Worm (Caenorhabditis elegans) whole organism, L4 larva: ENCODE data around the gene col-124.

ENCODE experiments used
- F26F4.8 ChIP-seq: fragments of 200-800 bp; sonication (Bioruptor generic); conservative IDR thresholded peaks from 2 replicates; pipeline ENCODE4 v1.3.6; 2022; ENCODE audit warnings: missing genetic modification characterization, missing compliant biosample characterization
- F49E8.2 ChIP-seq: sonication (generic microtip); optimal IDR thresholded peaks from 2 replicates; lab custom pipeline; 2016; ENCODE audit warnings: missing compliant biosample characterization, mild to moderate bottlenecking, missing genetic modification characterization, borderline replicate concordance
- R02D3.7 ChIP-seq: fragments of 150-350 bp; sonication (generic microtip); optimal IDR thresholded peaks from 3 replicates; lab custom pipeline; 2014; ENCODE audit warnings: missing biosample characterization, missing genetic modification characterization
- T20F7.1 ChIP-seq: fragments of 200-800 bp; sonication (Bioruptor generic); optimal IDR thresholded peaks from 2 replicates; lab custom pipeline; 2018; ENCODE audit warnings: mild to moderate bottlenecking, missing genetic modification characterization, missing compliant biosample characterization
- T26A8.4 ChIP-seq: fragments of 200-800 bp; sonication (Bioruptor generic); IDR thresholded peaks from 2 replicates; pipeline ENCODE4 v1.3.6; 2022; ENCODE audit warnings: missing genetic modification characterization, missing compliant biosample characterization
- aly-2 ChIP-seq: sonication (generic microtip); optimal IDR thresholded peaks from 2 replicates; lab custom pipeline; 2018; ENCODE audit warnings: missing biosample characterization, missing genetic modification characterization
- ceh-44 ChIP-seq: fragments of 200-800 bp; sonication (Bioruptor generic); IDR thresholded peaks from 2 replicates; pipeline ENCODE4 v1.3.6; 2022; ENCODE audit warnings: missing genetic modification reagents, missing genetic modification characterization, missing compliant biosample characterization
- daf-16 ChIP-seq, 3 experiments: sonication (generic microtip); optimal IDR thresholded peaks; 2 replicates each; lab custom pipeline; 2016 to 2017; ENCODE audit warnings: missing genetic modification characterization in 3 of 3, missing genetic modification reagents in 3 of 3, mild to moderate bottlenecking in 2 of 3, missing compliant biosample characterization in 2 of 3, missing biosample characterization in 1 of 3, moderate library complexity in 1 of 3
- daf-8 ChIP-seq: fragments of 200-800 bp; sonication (Bioruptor generic); IDR thresholded peaks from 2 replicates; pipeline ENCODE4 v1.3.6; 2022; ENCODE audit warnings: missing genetic modification characterization, missing compliant biosample characterization
- dmd-6 ChIP-seq: fragments of 200-800 bp; sonication (Bioruptor generic); IDR thresholded peaks from 2 replicates; pipeline ENCODE4 v1.3.6; 2022; ENCODE audit warnings: missing genetic modification reagents, missing genetic modification characterization, missing compliant biosample characterization
- dve-1 ChIP-seq: sonication (generic microtip); optimal IDR thresholded peaks from 2 replicates; lab custom pipeline; 2017; ENCODE audit warnings: antibody characterized with exemption, mild to moderate bottlenecking, missing genetic modification characterization, missing compliant biosample characterization; ENCODE audit not compliant: insufficient read depth
- hlh-11 ChIP-seq: fragments of 200-800 bp; sonication (Bioruptor generic); optimal IDR thresholded peaks from 2 replicates; lab custom pipeline; 2018; ENCODE audit warnings: mild to moderate bottlenecking, missing genetic modification characterization, missing compliant biosample characterization
- hlh-30 ChIP-seq: sonication (generic microtip); optimal IDR thresholded peaks from 2 replicates; lab custom pipeline; 2017; ENCODE audit warnings: antibody characterized with exemption, mild to moderate bottlenecking, missing genetic modification characterization, missing compliant biosample characterization; ENCODE audit not compliant: insufficient read depth
- lin-15B ChIP-seq: fragments of 150-350 bp; sonication (generic microtip); optimal IDR thresholded peaks from 3 replicates; lab custom pipeline; 2014; ENCODE audit warnings: missing biosample characterization, missing genetic modification characterization
- lin-38 ChIP-seq: fragments of 200-800 bp; sonication (Bioruptor generic); IDR thresholded peaks from 2 replicates; pipeline ENCODE4 v1.3.6; 2022; ENCODE audit warnings: missing genetic modification reagents, missing genetic modification characterization, missing compliant biosample characterization
- lin-39 ChIP-seq: fragments of 150-350 bp; optimal IDR thresholded peaks from 2 replicates; lab custom pipeline; 2014; ENCODE audit warnings: missing biosample characterization, missing genetic modification reagents, missing genetic modification characterization
- madf-5 ChIP-seq, 2 experiments: fragments of 200-800 bp; sonication (Bioruptor generic); IDR thresholded peaks; 2 replicates each; pipeline ENCODE4 v1.3.6; 2022; ENCODE audit warnings: missing compliant biosample characterization in 2 of 2, missing genetic modification characterization in 2 of 2
- madf-9 ChIP-seq: fragments of 200-800 bp; sonication (Bioruptor generic); conservative IDR thresholded peaks from 2 replicates; pipeline ENCODE4 v1.3.6; 2022; ENCODE audit warnings: missing genetic modification reagents, missing genetic modification characterization, missing compliant biosample characterization
- mxl-3 ChIP-seq: fragments of 200-800 bp; sonication (Bioruptor generic); optimal IDR thresholded peaks from 2 replicates; lab custom pipeline; 2018; ENCODE audit warnings: mild to moderate bottlenecking, missing genetic modification characterization, missing compliant biosample characterization
- nhr-28 ChIP-seq: fragments of 150-350 bp; optimal IDR thresholded peaks from 2 replicates; lab custom pipeline; 2014; ENCODE audit warnings: missing biosample characterization, missing genetic modification characterization
- nhr-48 ChIP-seq: sonication (generic microtip); optimal IDR thresholded peaks from 2 replicates; lab custom pipeline; 2016; ENCODE audit warnings: mild to moderate bottlenecking, missing genetic modification characterization, missing compliant biosample characterization
- nhr-6 ChIP-seq: fragments of 150-350 bp; optimal IDR thresholded peaks from 2 replicates; lab custom pipeline; 2014; ENCODE audit warnings: missing biosample characterization, missing genetic modification characterization
- nhr-76 ChIP-seq: fragments of 150-350 bp; optimal IDR thresholded peaks from 2 replicates; lab custom pipeline; 2014; ENCODE audit warnings: missing biosample characterization, missing genetic modification characterization
- pha-4 ChIP-seq, 2 experiments: fragments of 150-350 bp in 1 of 2; fragments of 200-800 bp in 1 of 2; sonication (Bioruptor generic) in 1 of 2; IDR thresholded peaks in 1 of 2; optimal IDR thresholded peaks in 1 of 2; 2 replicates each; pipeline versions ENCODE4 v1.3.6 to Lab custom; 2014 to 2022; ENCODE audit warnings: missing genetic modification characterization in 2 of 2, missing genetic modification reagents in 2 of 2, missing biosample characterization in 1 of 2, missing compliant biosample characterization in 1 of 2
- pqm-1 ChIP-seq: sonication (generic microtip); optimal IDR thresholded peaks from 2 replicates; lab custom pipeline; 2017; ENCODE audit warnings: missing biosample characterization, missing genetic modification characterization
- rbr-2 ChIP-seq: sonication (generic microtip); optimal IDR thresholded peaks from 2 replicates; lab custom pipeline; 2016; ENCODE audit warnings: missing genotype, missing genetic modification characterization, missing compliant biosample characterization
- snpc-1.2 ChIP-seq: fragments of 200-800 bp; sonication (Bioruptor generic); IDR thresholded peaks from 2 replicates; pipeline ENCODE4 v1.3.6; 2022; ENCODE audit warnings: missing genetic modification reagents, missing genetic modification characterization, missing compliant biosample characterization
- snpc-4 ChIP-seq: fragments of 150-350 bp; optimal IDR thresholded peaks from 2 replicates; lab custom pipeline; 2014; ENCODE audit warnings: missing biosample characterization, missing genetic modification characterization
- spr-1 ChIP-seq: sonication (generic microtip); optimal IDR thresholded peaks from 2 replicates; lab custom pipeline; 2016; ENCODE audit warnings: mild to moderate bottlenecking, missing genetic modification characterization, missing compliant biosample characterization
- unc-62 ChIP-seq, 3 experiments: fragments of 150-350 bp in 1 of 3; sonication (generic microtip); optimal IDR thresholded peaks in 2 of 3; peaks in 1 of 3; 1 replicate in 1 of 3; 2 replicates in 2 of 3; lab custom pipeline; 2014 to 2017; ENCODE audit warnings: missing biosample characterization in 3 of 3, missing genetic modification characterization in 3 of 3, missing genetic modification reagents in 3 of 3, missing genotype in 1 of 3
- vab-7 ChIP-seq: fragments of 200-800 bp; sonication (Bioruptor generic); IDR thresholded peaks from 2 replicates; pipeline ENCODE4 v1.3.6; 2022; ENCODE audit warnings: missing genetic modification reagents, missing genetic modification characterization, missing compliant biosample characterization

Gene col-124

ce11 chrIV:10252350-10252792 is 36.1 kb downstream of the col-124 start (continued):
- TF ChIP-seq snpc-4 (tag; lab: Kevin White, UChicago) (no peak), rbr-2 (tag; lab: Kevin White, UChicago) (peak; percentile 91), T26A8.4 (GFP tag; lab: Robert Waterston, UW) (peak; percentile 43; the same call in 1 of the 2 replicates)

DNA sequence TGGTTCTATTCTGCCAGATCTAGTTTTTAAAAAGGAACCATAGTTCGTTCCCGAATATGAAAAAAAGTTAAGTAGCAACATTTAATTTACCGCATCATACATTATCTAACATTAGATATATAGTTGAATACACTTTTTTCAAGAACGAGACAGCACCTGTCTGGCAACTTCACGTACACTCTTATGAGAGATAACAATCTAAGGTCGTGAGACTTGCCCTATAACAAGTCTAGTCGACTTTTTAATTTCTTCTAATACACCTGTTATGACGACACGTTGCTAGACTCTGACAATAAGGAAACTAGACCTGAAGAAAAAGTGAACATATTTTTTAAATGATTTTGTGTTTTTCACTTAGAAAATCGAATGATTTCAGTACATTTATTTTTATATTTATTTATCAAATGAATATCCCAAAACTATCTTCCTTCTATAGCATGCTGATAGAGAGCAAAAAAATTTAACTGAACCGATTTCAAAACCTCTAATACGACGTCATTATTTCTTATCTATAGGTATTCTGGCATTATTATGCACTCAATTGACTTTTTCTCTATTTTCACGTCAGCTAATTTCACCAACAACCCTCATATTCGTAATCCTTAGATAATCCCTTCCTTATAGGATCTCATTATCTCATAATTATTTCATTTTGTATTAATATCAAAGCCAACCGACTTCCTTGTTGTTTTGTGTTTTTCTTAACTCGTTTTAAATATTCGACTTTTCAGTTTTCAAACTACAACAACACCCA is 36.8 kb downstream of the col-124 start:
- TF ChIP-seq daf-16 (GFP tag; optimal IDR thresholded peaks at IDR 0.05; lab: Kevin White, UChicago), result no peak
- TF ChIP-seq daf-16 (tag; optimal IDR thresholded peaks at IDR 0.05; lab: Kevin White, UChicago), result peak; percentile 23
- TF ChIP-seq hlh-30 (tag; lab: Kevin White, UChicago), result no peak
- no peak for TF ChIP-seq madf-9 (GFP tag; lab: Robert Waterston, UW)
- peak; percentile 45 for TF ChIP-seq dmd-6
- no peak for TF ChIP-seq nhr-6 (tag; lab: Kevin White, UChicago)
- peak; percentile 9 for TF ChIP-seq pqm-1 (tag; lab: Kevin White, UChicago)
- no peak for TF ChIP-seq pha-4 (GFP tag; IDR thresholded peaks at IDR 0.05; lab: Robert Waterston, UW)
- TF ChIP-seq pha-4 (tag; optimal IDR thresholded peaks at IDR 0.05; lab: Kevin White, UChicago), result no peak
- TF ChIP-seq R02D3.7 (tag; lab: Kevin White, UChicago), result no peak
- peak; percentile 39 for TF ChIP-seq dve-1 (tag; lab: Kevin White, UChicago)
- peak in 1 of 2 experiments; percentile 43 for TF ChIP-seq unc-62 (GFP tag; optimal IDR thresholded peaks at IDR 0.05 in 1 of 2; lab: Kevin White, UChicago)
- TF ChIP-seq unc-62 (tag; optimal IDR thresholded peaks at IDR 0.05; lab: Kevin White, UChicago), result no peak
- no peak for TF ChIP-seq F49E8.2 (tag; lab: Kevin White, UChicago)
- TF ChIP-seq T20F7.1 (GFP tag; lab: Kevin White, UChicago), result no peak
- TF ChIP-seq lin-39, result no peak
- TF ChIP-seq lin-38, result no peak
- 0 out of 2 replicates have a peak, but pooled peaks have one; percentile 17 for TF ChIP-seq T26A8.4 (GFP tag; lab: Robert Waterston, UW)

DNA sequence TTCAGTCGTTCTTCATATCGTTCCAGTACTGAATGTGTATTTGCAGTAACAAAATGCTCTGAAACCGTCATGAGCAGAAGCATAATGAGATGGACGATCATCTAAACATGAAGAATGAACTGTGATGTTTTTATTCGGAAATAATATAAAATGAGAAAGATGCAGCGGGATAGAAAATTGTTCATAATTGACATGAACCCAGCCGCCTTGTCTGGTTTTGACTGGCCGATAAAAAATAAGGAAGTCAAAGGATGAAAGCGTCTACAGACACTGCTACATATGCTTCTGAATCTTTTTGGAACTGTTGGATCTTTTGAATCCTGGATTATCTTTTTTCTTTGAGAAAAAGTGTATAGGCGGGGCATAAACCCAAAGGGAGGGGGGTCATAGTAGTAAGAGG is 43.3 kb downstream of the col-124 start, which contains the start of gene F01G10.9:
Gene F01G10.9, minus strand, starts transcription at position 101 of the 400 bp plus-strand sequence.
- TF ChIP-seq daf-16 (GFP tag; optimal IDR thresholded peaks at IDR 0.05; lab: Kevin White, UChicago) (no peak), daf-16 (tag; optimal IDR thresholded peaks at IDR 0.05; lab: Kevin White, UChicago) (no peak), daf-8 (GFP tag; lab: Robert Waterston, UW) (no peak), madf-5 (GFP tag; IDR thresholded peaks at IDR 0.05; lab: Robert Waterston, UW) (no peak), snpc-1.2 (GFP tag; lab: Robert Waterston, UW) (no peak), lin-15B (tag; lab: Kevin White, UChicago) (no peak), spr-1 (tag; lab: Kevin White, UChicago) (no peak), ceh-44 (GFP tag; lab: Robert Waterston, UW) (no peak), madf-9 (GFP tag; lab: Robert Waterston, UW) (no peak), F26F4.8 (GFP tag; lab: Robert Waterston, UW) (no peak), lin-39 (no peak), vab-7 (GFP tag; lab: Robert Waterston, UW) (no peak), nhr-76 (no peak), nhr-28 (tag; lab: Kevin White, UChicago) (no peak), F49E8.2 (tag; lab: Kevin White, UChicago) (no peak), T20F7.1 (GFP tag; lab: Kevin White, UChicago) (no peak)

- no peak for TF ChIP-seq aly-2 (tag; lab: Kevin White, UChicago)
- TF ChIP-seq nhr-28 (tag; lab: Kevin White, UChicago), result peak; percentile 22
- peak; percentile 18 for TF ChIP-seq mxl-3 (GFP tag; lab: Kevin White, UChicago)
- TF ChIP-seq hlh-11 (tag; lab: Kevin White, UChicago), result peak; percentile 29
- TF ChIP-seq nhr-48 (tag; lab: Kevin White, UChicago), result peak; percentile 38
Measured at ce11 chrIV:10261061-10261460, 44.8 kb downstream of the col-124 start.
